Fruit fly (Drosophila melanogaster) whole organism, prepupa: ENCODE data around the gene mRpS23.

Source experiments
- Blimp-1 ChIP-seq: fragments of 200-800 bp; sonication (Bioruptor generic); optimal IDR thresholded peaks from 3 replicates; lab custom pipeline; 2017; ENCODE audit warnings: missing biosample characterization, missing genetic modification characterization, mild to moderate bottlenecking, moderate library complexity, missing genetic modification reagents
- CG10669 ChIP-seq: fragments of 200-800 bp; sonication (Bioruptor generic); optimal IDR thresholded peaks from 3 replicates; lab custom pipeline; 2018; ENCODE audit warnings: missing biosample characterization, mild to moderate bottlenecking, missing genetic modification characterization, moderate library complexity
- CG11294 ChIP-seq: fragments of 200-800 bp; sonication (Bioruptor generic); IDR thresholded peaks from 2 replicates; pipeline ENCODE4 v1.3.6; 2022; ENCODE audit warnings: missing biosample characterization, missing genetic modification characterization
- CG11902 ChIP-seq: fragments of 200-800 bp; sonication (Bioruptor generic); optimal IDR thresholded peaks from 3 replicates; lab custom pipeline; 2016; ENCODE audit warnings: missing biosample characterization, missing genetic modification characterization
- CG15336 ChIP-seq: fragments of 200-800 bp; sonication (Bioruptor generic); IDR thresholded peaks from 2 replicates; pipeline ENCODE4 v1.3.6; 2022; ENCODE audit warnings: missing biosample characterization, missing genetic modification characterization
- CG1621 ChIP-seq: fragments of 200-800 bp; sonication (Bioruptor generic); optimal IDR thresholded peaks from 3 replicates; lab custom pipeline; 2018; ENCODE audit warnings: missing biosample characterization, mild to moderate bottlenecking, missing genetic modification characterization
- CG16779 ChIP-seq: fragments of 200-800 bp; sonication (Bioruptor generic); optimal IDR thresholded peaks from 3 replicates; lab custom pipeline; 2017; ENCODE audit warnings: missing biosample characterization, mild to moderate bottlenecking, missing genetic modification characterization
- CG34406 ChIP-seq: fragments of 200-800 bp; sonication (Bioruptor generic); optimal IDR thresholded peaks from 3 replicates; lab custom pipeline; 2016; ENCODE audit warnings: missing biosample characterization, missing genetic modification characterization
- CG4318 ChIP-seq: fragments of 200-800 bp; sonication (Bioruptor generic); optimal IDR thresholded peaks from 3 replicates; lab custom pipeline; 2017; ENCODE audit warnings: missing biosample characterization, mild to moderate bottlenecking, missing genetic modification characterization
- CG6808 ChIP-seq: fragments of 200-800 bp; sonication (Bioruptor generic); optimal IDR thresholded peaks from 3 replicates; lab custom pipeline; 2017; ENCODE audit warnings: missing biosample characterization, missing genetic modification characterization, mild to moderate bottlenecking, moderate library complexity, missing genetic modification reagents
- CG6854 ChIP-seq: fragments of 200-800 bp; sonication (Bioruptor generic); optimal IDR thresholded peaks from 2 replicates; lab custom pipeline; 2017; ENCODE audit warnings: missing biosample characterization, mild to moderate bottlenecking, missing genetic modification characterization
- CG9139 ChIP-seq: fragments of 200-800 bp; sonication (Bioruptor generic); optimal IDR thresholded peaks from 3 replicates; lab custom pipeline; 2017; ENCODE audit warnings: missing biosample characterization, mild to moderate bottlenecking, missing genetic modification characterization
- Eip75B ChIP-seq: fragments of 200-800 bp; sonication (Bioruptor generic); optimal IDR thresholded peaks from 3 replicates; lab custom pipeline; 2016; ENCODE audit warnings: missing biosample characterization, missing genetic modification characterization
- Eip78C ChIP-seq: fragments of 200-800 bp; sonication (Bioruptor generic); peaks from one replicate; lab custom pipeline; 2016; ENCODE audit warnings: missing biosample characterization, missing genetic modification characterization
- Gug ChIP-seq: fragments of 200-800 bp; sonication (Bioruptor generic); IDR thresholded peaks from 2 replicates; pipeline ENCODE4 v1.3.6; 2022; ENCODE audit warnings: missing biosample characterization, missing genetic modification characterization
- Lpt ChIP-seq: fragments of 200-800 bp; sonication (Bioruptor generic); optimal IDR thresholded peaks from 3 replicates; lab custom pipeline; 2016; ENCODE audit warnings: missing biosample characterization, missing genetic modification characterization
- Met ChIP-seq: fragments of 200-800 bp; sonication (Bioruptor generic); optimal IDR thresholded peaks from 3 replicates; lab custom pipeline; 2016; ENCODE audit warnings: missing biosample characterization, missing genetic modification characterization
- OdsH ChIP-seq: fragments of 200-800 bp; sonication (Bioruptor generic); optimal IDR thresholded peaks from 3 replicates; lab custom pipeline; 2016; ENCODE audit warnings: missing biosample characterization, missing genetic modification characterization
- Smox ChIP-seq: fragments of 200-800 bp; sonication (Bioruptor generic); optimal IDR thresholded peaks from 3 replicates; lab custom pipeline; 2016; ENCODE audit warnings: missing biosample characterization, missing genetic modification characterization
- Sox102F ChIP-seq: fragments of 200-800 bp; sonication (Bioruptor generic); optimal IDR thresholded peaks from 2 replicates; lab custom pipeline; 2016; ENCODE audit warnings: missing biosample characterization, mild to moderate bottlenecking, missing genetic modification characterization
- achi ChIP-seq: fragments of 200-800 bp; sonication (Bioruptor generic); optimal IDR thresholded peaks from 3 replicates; lab custom pipeline; 2016; ENCODE audit warnings: missing biosample characterization, missing genetic modification characterization
- acj6 ChIP-seq: fragments of 200-800 bp; sonication (Bioruptor generic); optimal IDR thresholded peaks from 3 replicates; lab custom pipeline; 2016; ENCODE audit warnings: missing biosample characterization, missing genetic modification characterization
- cyc ChIP-seq: fragments of 200-800 bp; sonication (Bioruptor generic); optimal IDR thresholded peaks from 3 replicates; lab custom pipeline; 2016; ENCODE audit warnings: missing biosample characterization, missing genetic modification characterization
- dac ChIP-seq: fragments of 200-800 bp; sonication (Bioruptor generic); optimal IDR thresholded peaks from 2 replicates; lab custom pipeline; 2017; ENCODE audit warnings: missing biosample characterization, mild to moderate bottlenecking, missing genetic modification characterization
- dsx ChIP-seq: fragments of 200-800 bp; optimal IDR thresholded peaks from 3 replicates; lab custom pipeline; 2019; ENCODE audit warnings: missing biosample characterization, mild to moderate bottlenecking, missing genetic modification characterization, moderate library complexity; ENCODE audit not compliant: poor library complexity, severe bottlenecking
- eg ChIP-seq: fragments of 200-800 bp; sonication (Bioruptor generic); IDR thresholded peaks from 3 replicates; pipeline ENCODE4 v1.3.6; 2022; ENCODE audit warnings: missing biosample characterization, missing genetic modification characterization
- esn ChIP-seq: fragments of 200-800 bp; sonication (Bioruptor generic); optimal IDR thresholded peaks from 2 replicates; lab custom pipeline; 2016; ENCODE audit warnings: missing biosample characterization, mild to moderate bottlenecking, missing genetic modification characterization, moderate library complexity
- fd85E ChIP-seq: fragments of 200-800 bp; sonication (Bioruptor generic); optimal IDR thresholded peaks from 3 replicates; lab custom pipeline; 2016; ENCODE audit warnings: missing biosample characterization, missing genetic modification characterization
- fkh ChIP-seq: fragments of 200-800 bp; sonication (Bioruptor generic); optimal IDR thresholded peaks from 3 replicates; lab custom pipeline; 2017; ENCODE audit warnings: missing biosample characterization, mild to moderate bottlenecking, missing genetic modification characterization, moderate library complexity
- lz ChIP-seq: fragments of 200-800 bp; sonication (Bioruptor generic); optimal IDR thresholded peaks from 3 replicates; lab custom pipeline; 2016; ENCODE audit warnings: missing biosample characterization, missing genetic modification characterization
- salr ChIP-seq, 2 experiments: fragments of 200-800 bp; sonication (Bioruptor generic); optimal IDR thresholded peaks; 3 replicates each; lab custom pipeline; 2016 to 2018; ENCODE audit warnings: missing biosample characterization in 2 of 2, missing genetic modification characterization in 2 of 2, mild to moderate bottlenecking in 1 of 2
- ss ChIP-seq, 2 experiments: fragments of 200-800 bp; sonication (Bioruptor generic); optimal IDR thresholded peaks; 2 replicates in 1 of 2; 3 replicates in 1 of 2; lab custom pipeline; 2017 to 2018; ENCODE audit warnings: mild to moderate bottlenecking in 2 of 2, missing biosample characterization in 2 of 2, missing genetic modification characterization in 2 of 2, moderate library complexity in 1 of 2
- svp ChIP-seq: fragments of 200-800 bp; sonication (Bioruptor generic); peaks from one replicate; lab custom pipeline; 2016; ENCODE audit warnings: missing biosample characterization, missing genetic modification characterization
- topi ChIP-seq: fragments of 200-800 bp; sonication (Bioruptor generic); optimal IDR thresholded peaks from 3 replicates; lab custom pipeline; 2016; ENCODE audit warnings: missing biosample characterization, missing genetic modification characterization
- vri ChIP-seq: fragments of 200-800 bp; sonication (Bioruptor generic); optimal IDR thresholded peaks from 3 replicates; lab custom pipeline; 2016; ENCODE audit warnings: missing biosample characterization, mild to moderate bottlenecking, missing genetic modification characterization

mRpS23 gene

DNA sequence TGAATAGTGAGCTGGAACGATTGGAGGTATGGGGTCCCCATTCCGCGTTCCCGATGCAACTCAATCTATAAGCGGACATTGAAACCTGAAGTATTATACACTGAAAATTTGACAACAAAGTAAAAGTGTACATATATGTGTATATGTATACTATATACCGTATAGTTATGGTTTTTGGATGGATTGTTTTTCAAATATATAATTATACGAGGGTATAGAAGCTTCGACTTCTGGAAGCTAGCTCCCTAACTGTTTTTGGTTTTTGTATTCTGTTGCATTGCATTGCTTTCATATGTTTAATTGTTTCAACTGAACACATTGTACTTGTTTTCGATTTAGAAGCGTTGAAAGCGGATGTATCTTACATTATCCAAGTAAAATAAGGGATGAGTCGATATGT lies 21.7 kb downstream of the mRpS23 start, which contains the start of gene CG16888:
Gene CG16888, minus strand, starts transcription at position 101 of the 400 bp plus-strand sequence.
- TF ChIP-seq CG11294 (GFP tag; lab: Robert Waterston, UW) (no peak), acj6 (GFP tag; lab: Kevin White, UChicago) (no peak), Met (GFP tag; lab: Kevin White, UChicago) (no peak), CG15336 (GFP tag; lab: Robert Waterston, UW) (no peak), cyc (no peak), salr (GFP tag; optimal IDR thresholded peaks at IDR 0.05; lab: Kevin White, UChicago) (no peak), OdsH (GFP tag; lab: Kevin White, UChicago) (no peak), svp (GFP tag; lab: Kevin White, UChicago) (no peak)

DNA sequence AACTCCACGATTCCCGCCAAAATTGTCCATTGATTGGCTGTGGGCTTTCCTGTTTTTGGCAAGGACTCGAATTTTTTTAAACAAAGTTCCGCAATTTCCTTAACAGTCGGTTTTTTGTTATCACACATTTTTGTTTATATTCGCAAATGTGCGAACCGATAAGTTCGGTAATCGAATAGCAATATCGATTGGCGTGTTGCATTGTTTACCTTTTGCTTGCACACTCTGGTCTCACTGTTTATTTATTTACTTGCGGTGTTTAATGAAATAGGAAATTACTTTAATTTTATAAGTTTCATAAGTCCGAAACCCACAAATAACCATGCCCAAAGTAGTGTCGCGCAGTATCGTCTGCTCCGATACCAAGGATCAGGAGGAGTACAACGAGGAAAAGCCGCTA lies 23.5 kb downstream of the mRpS23 start, which contains the start of the genes Adat1 and CG16865:
Gene Adat1, minus strand, starts transcription at position 152 of the 400 bp plus-strand sequence.
Gene CG16865, plus strand, starts transcription at position 200 of the 400 bp plus-strand sequence.
- TF ChIP-seq achi (GFP tag; lab: Kevin White, UChicago) (no peak), Eip75B (GFP tag; lab: Kevin White, UChicago) (no peak), fkh (GFP tag; lab: Kevin White, UChicago) (peak; percentile 100), Blimp-1 (GFP tag; lab: Kevin White, UChicago) (no peak), CG9139 (GFP tag; lab: Kevin White, UChicago) (no peak)

DNA sequence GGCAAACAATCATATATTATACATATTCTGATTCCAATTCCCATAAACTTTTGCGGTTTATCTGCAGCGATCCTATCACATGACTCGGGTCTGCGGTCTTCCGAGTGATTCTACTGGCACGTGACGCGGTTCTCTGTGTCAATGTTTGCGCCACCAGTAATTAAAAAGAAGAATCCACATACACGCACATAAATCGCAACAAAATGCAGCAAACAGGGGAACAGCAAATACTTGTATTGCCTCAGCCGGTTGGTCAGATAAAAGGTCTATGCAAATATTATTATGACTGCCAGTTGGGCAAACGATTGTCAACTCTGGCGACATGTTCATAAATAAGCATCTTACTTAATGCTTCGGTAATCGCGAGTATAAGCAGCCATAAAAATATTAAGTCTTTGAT lies 26.9 kb downstream of the mRpS23 start:
- peak; percentile 40 for TF ChIP-seq esn (GFP tag; lab: Kevin White, UChicago)
- peak; percentile 39 for TF ChIP-seq fkh (GFP tag; lab: Kevin White, UChicago)
- TF ChIP-seq Eip78C (GFP tag; lab: Kevin White, UChicago), result peak; percentile 64
- TF ChIP-seq Sox102F, result no peak

dm6 chr2L:13807097-13807496 lies 27.8 kb downstream of the mRpS23 start:
- TF ChIP-seq Blimp-1 (GFP tag; lab: Kevin White, UChicago), result no peak
- no peak for TF ChIP-seq CG1621 (tag; lab: Kevin White, UChicago)
- no peak for TF ChIP-seq CG34406
- peak; percentile 60 for TF ChIP-seq fkh (GFP tag; lab: Kevin White, UChicago)
- TF ChIP-seq topi (GFP tag; lab: Kevin White, UChicago), result peak; percentile 2
- peak; percentile 42 for TF ChIP-seq Eip78C (GFP tag; lab: Kevin White, UChicago)
- TF ChIP-seq Gug (GFP tag; lab: Robert Waterston, UW), result no peak
- no peak for TF ChIP-seq fd85E (GFP tag; lab: Kevin White, UChicago)
- TF ChIP-seq CG4318 (GFP tag; lab: Kevin White, UChicago), result no peak
- TF ChIP-seq Lpt (GFP tag; lab: Kevin White, UChicago), result no peak
- no peak for TF ChIP-seq CG11902 (GFP tag; lab: Kevin White, UChicago)
- no peak for TF ChIP-seq CG16779 (tag; lab: Kevin White, UChicago)
- no peak for TF ChIP-seq acj6 (GFP tag; lab: Kevin White, UChicago)

DNA sequence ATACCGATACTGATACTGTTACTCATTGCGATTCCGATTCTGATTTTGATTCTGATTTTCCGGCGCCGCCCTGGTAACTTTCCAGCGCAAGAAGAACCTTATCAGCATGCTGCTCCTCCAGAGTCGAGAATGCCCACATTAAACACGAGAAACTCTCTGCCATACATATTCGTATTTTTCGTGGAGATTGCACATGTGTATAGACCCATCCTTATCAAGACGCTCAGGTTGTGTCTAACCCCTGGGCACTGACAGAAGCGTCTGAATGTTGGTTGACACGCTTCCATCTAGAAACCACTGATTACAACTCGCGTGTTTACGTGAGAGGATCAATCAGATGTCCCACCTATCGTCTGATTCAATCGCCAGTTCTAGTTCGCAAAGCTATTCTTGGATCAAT lies 29.7 kb downstream of the mRpS23 start:
- TF ChIP-seq svp (GFP tag; lab: Kevin White, UChicago), result peak; percentile 94
- no peak for TF ChIP-seq Smox (GFP tag; lab: Kevin White, UChicago)

- TF ChIP-seq lz (GFP tag; lab: Kevin White, UChicago), result no peak
- no peak for TF ChIP-seq CG6854 (GFP tag; lab: Kevin White, UChicago)
- TF ChIP-seq vri, result peak; percentile 6
- TF ChIP-seq CG9139 (GFP tag; lab: Kevin White, UChicago), result peak; percentile 24
- TF ChIP-seq CG6808 (GFP tag; lab: Kevin White, UChicago), result peak; percentile 21
- TF ChIP-seq dac (GFP tag; lab: Kevin White, UChicago), result no peak
- peak; percentile 15 for TF ChIP-seq esn (GFP tag; lab: Kevin White, UChicago)
- TF ChIP-seq fd85E (GFP tag; lab: Kevin White, UChicago), result no peak
- TF ChIP-seq ss (GFP tag; optimal IDR thresholded peaks at IDR 0.05; lab: Kevin White, UChicago), result peak; percentile 44 to 75
- peak; percentile 42; the same call in 1 of the 3 replicates for TF ChIP-seq eg (GFP tag; lab: Robert Waterston, UW)
- TF ChIP-seq Eip78C (GFP tag; lab: Kevin White, UChicago), result peak; percentile 53
- peak; percentile 13 for TF ChIP-seq CG10669
- TF ChIP-seq achi (GFP tag; lab: Kevin White, UChicago), result peak; percentile 13
- TF ChIP-seq dsx (GFP tag; lab: Kevin White, UChicago), result peak; percentile 20
- TF ChIP-seq Lpt (GFP tag; lab: Kevin White, UChicago), result peak; percentile 7
- peak; percentile 80 for TF ChIP-seq svp (GFP tag; lab: Kevin White, UChicago)
- TF ChIP-seq CG1621 (tag; lab: Kevin White, UChicago), result peak; percentile 71
Measured at dm6 chr2L:13804561-13805067, 30.3 kb downstream of the mRpS23 start.
